Fruit fly (Drosophila melanogaster) whole organism, embryonic: ENCODE data around the gene MBD-R2.

Experiments used
- Blimp-1 ChIP-seq: fragments of 200-800 bp; sonication (Bioruptor generic); optimal IDR thresholded peaks from 3 replicates; lab custom pipeline; 2018; ENCODE audit warnings: missing biosample characterization, missing genetic modification characterization, mild to moderate bottlenecking, moderate library complexity, missing genetic modification reagents
- CG10654 ChIP-seq: fragments of 200-800 bp; sonication (Bioruptor generic); optimal IDR thresholded peaks from 2 replicates; lab custom pipeline; 2016; ENCODE audit warnings: missing biosample characterization, missing genetic modification characterization
- CG12391 ChIP-seq: fragments of 200-800 bp; sonication (Bioruptor generic); optimal IDR thresholded peaks from 3 replicates; lab custom pipeline; 2018; ENCODE audit warnings: missing biosample characterization, mild to moderate bottlenecking, missing genetic modification characterization, moderate library complexity
- CG13123 ChIP-seq: fragments of 200-800 bp; sonication (Bioruptor generic); optimal IDR thresholded peaks from 2 replicates; lab custom pipeline; 2016; ENCODE audit warnings: missing biosample characterization, missing genetic modification characterization
- CG13775 ChIP-seq: fragments of 200-800 bp; sonication (Bioruptor generic); optimal IDR thresholded peaks from 3 replicates; lab custom pipeline; 2017; ENCODE audit warnings: missing biosample characterization, mild to moderate bottlenecking, missing genetic modification characterization
- CG14710 ChIP-seq: fragments of 200-800 bp; sonication (Bioruptor generic); optimal IDR thresholded peaks from 3 replicates; lab custom pipeline; 2019; ENCODE audit warnings: missing biosample characterization, mild to moderate bottlenecking, missing genetic modification characterization, moderate library complexity
- CG14860 ChIP-seq: fragments of 200-800 bp; sonication (Bioruptor generic); IDR thresholded peaks from 3 replicates; pipeline ENCODE4 v1.3.6; 2022; ENCODE audit warnings: missing biosample characterization, missing genetic modification characterization; ENCODE audit not compliant: partially characterized antibody
- CG1603 ChIP-seq: fragments of 200-800 bp; sonication (Bioruptor generic); optimal IDR thresholded peaks from 2 replicates; lab custom pipeline; 2019; ENCODE audit warnings: missing biosample characterization, mild to moderate bottlenecking, missing genetic modification characterization, moderate library complexity
- CG17829 ChIP-seq: fragments of 200-800 bp; optimal IDR thresholded peaks from 2 replicates; lab custom pipeline; 2019; ENCODE audit warnings: missing biosample characterization, mild to moderate bottlenecking, missing genetic modification characterization, moderate library complexity
- CG2875 ChIP-seq: fragments of 200-800 bp; sonication (Bioruptor generic); optimal IDR thresholded peaks from 2 replicates; lab custom pipeline; 2017; ENCODE audit warnings: missing biosample characterization, mild to moderate bottlenecking, missing genetic modification characterization, missing genetic modification reagents
- CG4404 ChIP-seq: fragments of 200-800 bp; sonication (Bioruptor generic); IDR thresholded peaks from 2 replicates; pipeline ENCODE4 v1.3.6; 2022; ENCODE audit warnings: missing biosample characterization, missing genetic modification characterization
- CG6689 ChIP-seq: fragments of 200-800 bp; sonication (Bioruptor generic); IDR thresholded peaks from 2 replicates; pipeline ENCODE4 v1.3.6; 2022; ENCODE audit warnings: missing biosample characterization, missing genetic modification characterization
- CG7839 ChIP-seq: fragments of 200-800 bp; sonication (Bioruptor generic); optimal IDR thresholded peaks from 3 replicates; lab custom pipeline; 2018; ENCODE audit warnings: missing biosample characterization, mild to moderate bottlenecking, missing genetic modification characterization, moderate library complexity
- CG8388 ChIP-seq: fragments of 200-800 bp; sonication (Bioruptor generic); optimal IDR thresholded peaks from 2 replicates; lab custom pipeline; 2019; ENCODE audit warnings: missing biosample characterization, mild to moderate bottlenecking, missing genetic modification characterization, moderate library complexity
- CG8924 ChIP-seq: fragments of 200-800 bp; optimal IDR thresholded peaks from 3 replicates; lab custom pipeline; 2019; ENCODE audit warnings: missing biosample characterization, mild to moderate bottlenecking, missing genetic modification characterization, moderate library complexity
- CG9727 ChIP-seq: fragments of 200-800 bp; sonication (Bioruptor generic); optimal IDR thresholded peaks from 3 replicates; lab custom pipeline; 2017; ENCODE audit warnings: missing biosample characterization, mild to moderate bottlenecking, missing genetic modification characterization
- CHES-1-like ChIP-seq: fragments of 200-800 bp; sonication (Bioruptor generic); optimal IDR thresholded peaks from 2 replicates; lab custom pipeline; 2016; ENCODE audit warnings: missing biosample characterization, missing genetic modification characterization
- Chrac-16 ChIP-seq: fragments of 200-800 bp; sonication (Bioruptor generic); optimal IDR thresholded peaks from 3 replicates; lab custom pipeline; 2016; ENCODE audit warnings: missing biosample characterization, missing genetic modification characterization
- CoRest ChIP-seq: fragments of 200-800 bp; sonication (Bioruptor generic); optimal IDR thresholded peaks from 3 replicates; lab custom pipeline; 2018; ENCODE audit warnings: missing biosample characterization, mild to moderate bottlenecking, missing genetic modification characterization, moderate library complexity
- Hr51 ChIP-seq, 2 experiments: fragments of 200-800 bp; sonication (Bioruptor generic); optimal IDR thresholded peaks; 2 replicates in 1 of 2; 3 replicates in 1 of 2; lab custom pipeline; 2016 to 2018; ENCODE audit warnings: missing biosample characterization in 2 of 2, missing genetic modification characterization in 2 of 2, mild to moderate bottlenecking in 1 of 2, moderate library complexity in 1 of 2
- Hsf ChIP-seq: fragments of 200-800 bp; sonication (Bioruptor generic); optimal IDR thresholded peaks from 3 replicates; lab custom pipeline; 2016; ENCODE audit warnings: missing biosample characterization, missing genetic modification characterization
- Nf-YC ChIP-seq: fragments of 200-800 bp; optimal IDR thresholded peaks from 3 replicates; lab custom pipeline; 2019; ENCODE audit warnings: missing biosample characterization, mild to moderate bottlenecking, missing genetic modification characterization, moderate library complexity
- Sox102F ChIP-seq: fragments of 200-800 bp; sonication (Bioruptor generic); optimal IDR thresholded peaks from 2 replicates; lab custom pipeline; 2018; ENCODE audit warnings: missing biosample characterization, mild to moderate bottlenecking, missing genetic modification characterization, moderate library complexity
- Ssrp ChIP-seq: fragments of 200-800 bp; sonication (Bioruptor generic); optimal IDR thresholded peaks from 2 replicates; lab custom pipeline; 2018; ENCODE audit warnings: missing biosample characterization, mild to moderate bottlenecking, missing genetic modification characterization, moderate library complexity
- TFAM ChIP-seq: fragments of 200-800 bp; sonication (Bioruptor generic); optimal IDR thresholded peaks from 2 replicates; lab custom pipeline; 2017; ENCODE audit warnings: missing biosample characterization, missing genetic modification characterization, inconsistent platforms
- Xbp1 ChIP-seq: fragments of 200-800 bp; sonication (Bioruptor generic); optimal IDR thresholded peaks from 3 replicates; lab custom pipeline; 2016; ENCODE audit warnings: missing biosample characterization, mild to moderate bottlenecking, missing genetic modification characterization
- Xrp1 ChIP-seq: fragments of 200-800 bp; sonication (Bioruptor generic); IDR thresholded peaks from 2 replicates; pipeline ENCODE4 v1.3.6; 2022; ENCODE audit warnings: missing biosample characterization, missing genetic modification characterization
- ac ChIP-seq: fragments of 200-800 bp; sonication (Bioruptor generic); optimal IDR thresholded peaks from 3 replicates; lab custom pipeline; 2017; ENCODE audit warnings: missing biosample characterization, mild to moderate bottlenecking, missing genetic modification characterization
- az2 ChIP-seq: fragments of 200-800 bp; sonication (Bioruptor generic); optimal IDR thresholded peaks from 3 replicates; lab custom pipeline; 2016; ENCODE audit warnings: missing biosample characterization, missing genetic modification characterization
- bsh ChIP-seq, 2 experiments: fragments of 200-800 bp; sonication (Bioruptor generic); optimal IDR thresholded peaks; 2 replicates each; lab custom pipeline; 2017 to 2018; ENCODE audit warnings: mild to moderate bottlenecking in 2 of 2, missing biosample characterization in 2 of 2, missing genetic modification characterization in 2 of 2, moderate library complexity in 1 of 2
- chif ChIP-seq, 2 experiments: fragments of 200-800 bp; sonication (Bioruptor generic); optimal IDR thresholded peaks; 3 replicates each; lab custom pipeline; 2016; ENCODE audit warnings: missing biosample characterization in 2 of 2, missing genetic modification characterization in 2 of 2
- ewg ChIP-seq: fragments of 200-800 bp; sonication (Bioruptor generic); optimal IDR thresholded peaks from 3 replicates; lab custom pipeline; 2017; ENCODE audit warnings: mild to moderate bottlenecking, missing biosample characterization, missing genetic modification reagents, missing genetic modification characterization
- fd102C ChIP-seq: fragments of 200-800 bp; sonication (Bioruptor generic); optimal IDR thresholded peaks from 2 replicates; lab custom pipeline; 2018; ENCODE audit warnings: missing biosample characterization, mild to moderate bottlenecking, missing genetic modification characterization, moderate library complexity
- gcm ChIP-seq: fragments of 200-800 bp; sonication (Bioruptor generic); optimal IDR thresholded peaks from 2 replicates; lab custom pipeline; 2019; ENCODE audit warnings: missing biosample characterization, mild to moderate bottlenecking, missing genetic modification characterization, moderate library complexity
- gem ChIP-seq: fragments of 200-800 bp; sonication (Bioruptor generic); optimal IDR thresholded peaks from 2 replicates; lab custom pipeline; 2019; ENCODE audit warnings: missing biosample characterization, mild to moderate bottlenecking, missing genetic modification characterization, moderate library complexity
- gsb-n ChIP-seq: fragments of 200-800 bp; sonication (Bioruptor generic); optimal IDR thresholded peaks from 3 replicates; lab custom pipeline; 2018; ENCODE audit warnings: missing biosample characterization, mild to moderate bottlenecking, missing genetic modification characterization
- h ChIP-seq: fragments of >200 bp; optimal IDR thresholded peaks from 2 replicates; lab custom pipeline; 2017
- hbn ChIP-seq: fragments of 200-800 bp; sonication (Bioruptor generic); IDR thresholded peaks from 2 replicates; pipeline ENCODE4 v1.3.6; 2022; ENCODE audit warnings: missing biosample characterization, missing genetic modification characterization; ENCODE audit not compliant: partially characterized antibody
- jing ChIP-seq: fragments of 200-800 bp; sonication (Bioruptor generic); optimal IDR thresholded peaks from 2 replicates; lab custom pipeline; 2018; ENCODE audit warnings: missing biosample characterization, mild to moderate bottlenecking, missing genetic modification characterization
- lilli ChIP-seq: fragments of 200-800 bp; sonication (Bioruptor generic); optimal IDR thresholded peaks from 3 replicates; lab custom pipeline; 2016; ENCODE audit warnings: missing biosample characterization, missing genetic modification characterization
- maf-S ChIP-seq: fragments of 200-800 bp; sonication (Bioruptor generic); optimal IDR thresholded peaks from 2 replicates; lab custom pipeline; 2016; ENCODE audit warnings: missing biosample characterization, missing genetic modification characterization
- nom ChIP-seq: fragments of 200-800 bp; sonication (Bioruptor generic); optimal IDR thresholded peaks from 2 replicates; lab custom pipeline; 2017; ENCODE audit warnings: missing biosample characterization, missing genetic modification characterization, mild to moderate bottlenecking, moderate library complexity, missing genetic modification reagents
- otp ChIP-seq: fragments of 200-800 bp; sonication (Bioruptor generic); IDR thresholded peaks from 3 replicates; pipeline ENCODE4, ENCODE4 v1.3.6; 2022; ENCODE audit warnings: missing biosample characterization, missing genetic modification characterization
- pho ChIP-seq: fragments of 200-800 bp; sonication (Bioruptor generic); optimal IDR thresholded peaks from 2 replicates; lab custom pipeline; 2016; ENCODE audit warnings: missing biosample characterization, missing genetic modification characterization
- pnt ChIP-seq: fragments of 200-800 bp; sonication (Bioruptor generic); optimal IDR thresholded peaks from 3 replicates; lab custom pipeline; 2016; ENCODE audit warnings: missing biosample characterization, missing genetic modification characterization
- prd ChIP-seq, 3 experiments: fragments of >200 bp in 2 of 3; fragments of 200-800 bp in 1 of 3; sonication (Bioruptor generic) in 1 of 3; optimal IDR thresholded peaks in 2 of 3; IDR thresholded peaks in 1 of 3; 2 replicates in 2 of 3; 3 replicates in 1 of 3; pipeline versions ENCODE4 v1.3.6 to Lab custom; 2017 to 2022; ENCODE audit warnings: missing biosample characterization in 1 of 3, missing genetic modification characterization in 1 of 3
- tin ChIP-seq: fragments of 200-800 bp; sonication (Bioruptor generic); optimal IDR thresholded peaks from 3 replicates; lab custom pipeline; 2016; ENCODE audit warnings: missing biosample characterization, missing genetic modification characterization
- tio ChIP-seq: fragments of 200-800 bp; sonication (Bioruptor generic); optimal IDR thresholded peaks from 2 replicates; lab custom pipeline; 2017; ENCODE audit warnings: missing biosample characterization, missing genetic modification characterization, inconsistent platforms
- zfh1 ChIP-seq: fragments of 200-800 bp; sonication (Bioruptor generic); IDR thresholded peaks from 3 replicates; pipeline ENCODE4 v1.3.6; 2022; ENCODE audit warnings: missing biosample characterization, missing genetic modification characterization

Gene MBD-R2

dm6 chr3R:12314236-12314635, 41.8 kb downstream of the MBD-R2 start (continued):
- no peak for TF ChIP-seq pho
- peak; percentile 7 for TF ChIP-seq Blimp-1 (GFP tag; lab: Kevin White, UChicago)
- no peak for TF ChIP-seq CG14860 (GFP tag; lab: Robert Waterston, UW)
- TF ChIP-seq jing: peak; percentile 19
- peak; percentile 63 for TF ChIP-seq gem (tag; lab: Kevin White, UChicago)
- TF ChIP-seq Hr51 (GFP tag; optimal IDR thresholded peaks at IDR 0.05; lab: Kevin White, UChicago): no peak
- TF ChIP-seq CoRest: peak; percentile 7
- peak in 1 of 2 experiments; percentile 26 for TF ChIP-seq chif (GFP tag; optimal IDR thresholded peaks at IDR 0.05; lab: Kevin White, UChicago)
- no peak for TF ChIP-seq hbn (GFP tag; lab: Robert Waterston, UW)
- TF ChIP-seq CG2875: peak; percentile 7
- TF ChIP-seq CHES-1-like (GFP tag; lab: Kevin White, UChicago): no peak
- TF ChIP-seq CG13123: no peak
- no peak for TF ChIP-seq TFAM (GFP tag; lab: Kevin White, UChicago)
- TF ChIP-seq Hsf (GFP tag; lab: Kevin White, UChicago): peak; percentile 6
- TF ChIP-seq otp: 0 out of 3 replicates have a peak, but pooled peaks have one; percentile 40
- TF ChIP-seq CG8924 (tag; lab: Kevin White, UChicago): peak; percentile 10
- peak; percentile 10 for TF ChIP-seq Chrac-16 (GFP tag; lab: Kevin White, UChicago)
- TF ChIP-seq CG6689: peak; percentile 49
- peak; percentile 18 for TF ChIP-seq Sox102F (GFP tag; lab: Kevin White, UChicago)
- TF ChIP-seq ewg (GFP tag; lab: Kevin White, UChicago): peak; percentile 6
- TF ChIP-seq zfh1: 0 out of 3 replicates have a peak, but pooled peaks have one; percentile 40
- peak; percentile 44 for TF ChIP-seq CG12391
- peak; percentile 46 for TF ChIP-seq az2 (GFP tag; lab: Kevin White, UChicago)
- peak; percentile 46 for TF ChIP-seq CG9727 (GFP tag; lab: Kevin White, UChicago)
- TF ChIP-seq bsh (GFP tag; optimal IDR thresholded peaks at IDR 0.05; lab: Kevin White, UChicago): peak in 1 of 2 experiments; percentile 65
- peak; percentile 19 for TF ChIP-seq pnt (GFP tag; lab: Kevin White, UChicago)
- TF ChIP-seq CG7839 (tag; lab: Kevin White, UChicago): peak; percentile 23
- peak; percentile 26 for TF ChIP-seq CG17829 (tag; lab: Kevin White, UChicago)
- TF ChIP-seq Xrp1 (GFP tag; lab: Robert Waterston, UW): peak; percentile 61
- peak; percentile 4 for TF ChIP-seq lilli (GFP tag; lab: Kevin White, UChicago)
- TF ChIP-seq ac (GFP tag; lab: Kevin White, UChicago): peak; percentile 2
- peak; percentile 9 for TF ChIP-seq CG1603 (tag; lab: Kevin White, UChicago)
- TF ChIP-seq tio: peak; percentile 15
- TF ChIP-seq nom (GFP tag; lab: Kevin White, UChicago): peak; percentile 72
- peak; percentile 24 for TF ChIP-seq tin (GFP tag; lab: Kevin White, UChicago)
- peak; percentile 47 for TF ChIP-seq CG4404 (GFP tag; lab: Robert Waterston, UW)
- peak; percentile 7 for TF ChIP-seq CG13775 (GFP tag; lab: Kevin White, UChicago)
- TF ChIP-seq gcm (GFP tag; lab: Kevin White, UChicago): peak; percentile 12
- TF ChIP-seq gsb-n (tag; lab: Kevin White, UChicago): peak; percentile 22
- TF ChIP-seq Ssrp (tag; lab: Kevin White, UChicago): peak; percentile 27
- TF ChIP-seq Nf-YC (tag; lab: Kevin White, UChicago): no peak
- TF ChIP-seq Xbp1 (GFP tag; lab: Kevin White, UChicago): peak; percentile 16
- no peak for TF ChIP-seq maf-S (GFP tag; lab: Kevin White, UChicago)
- peak; percentile 38 for TF ChIP-seq fd102C (GFP tag; lab: Kevin White, UChicago)
- peak; percentile 9 for TF ChIP-seq CG14710 (tag; lab: Kevin White, UChicago)
- no peak for TF ChIP-seq CG10654 (GFP tag; lab: Kevin White, UChicago)
- peak; percentile 35 for TF ChIP-seq CG8388 (GFP tag; lab: Kevin White, UChicago)
- no peak for TF ChIP-seq prd (optimal IDR thresholded peaks at IDR 0.05; lab: Kevin White, UChicago)
- peak; percentile 65; the same call in 2 of the 3 replicates for TF ChIP-seq prd (GFP tag; IDR thresholded peaks at IDR 0.05; lab: Robert Waterston, UW)
- no peak for TF ChIP-seq h (lab: Kevin White, UChicago)
